Fruit fly (Drosophila melanogaster): ENCODE data around the gene ttm2.

Gene ttm2

DNA sequence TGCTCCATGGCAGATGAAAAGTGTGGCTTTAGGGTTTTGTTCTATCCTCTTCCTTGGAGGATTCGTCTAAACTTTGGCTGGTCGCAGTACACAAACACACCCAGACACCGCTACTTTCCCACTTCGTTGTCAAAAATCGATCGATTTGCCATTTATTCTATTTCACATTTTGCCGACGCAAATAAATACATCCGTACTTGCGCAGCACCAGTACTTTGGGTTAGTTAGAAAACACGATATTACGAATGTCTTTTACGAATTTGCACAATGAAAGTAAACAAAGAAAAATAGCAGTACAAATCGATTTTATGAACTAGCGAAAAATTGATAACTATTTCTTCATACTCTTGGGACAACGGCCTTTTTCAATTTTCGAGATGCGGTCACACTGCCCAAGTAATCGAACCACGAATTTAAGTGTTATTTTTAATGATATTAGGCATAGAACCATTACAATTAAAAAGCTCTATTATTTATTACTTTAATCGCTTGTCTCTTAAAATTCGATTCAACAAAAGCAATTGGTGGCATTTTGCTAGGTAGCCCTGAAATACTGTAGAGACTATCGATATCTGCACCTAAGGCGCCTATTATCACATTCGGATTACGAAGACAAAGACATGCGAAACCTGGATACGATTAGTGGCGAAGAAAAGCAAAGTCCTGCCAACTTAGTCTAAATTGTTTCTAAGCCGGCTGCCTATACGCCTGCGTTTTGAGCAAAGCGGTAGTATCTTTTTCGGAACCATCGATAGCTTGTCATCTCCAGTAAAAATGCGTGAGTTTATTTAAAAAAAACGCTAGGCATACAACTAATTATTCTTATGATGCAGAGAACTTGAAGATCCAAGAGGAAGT lies 17.1 kb upstream of the ttm2 start, which contains the start of the genes DIP2 and wac (continued):
- TF ChIP-seq luna (GFP tag; optimal IDR thresholded peaks at IDR 0.05) (peak; percentile 27), sim (GFP tag; IDR thresholded peaks at IDR 0.05) (no peak), gce (GFP tag; IDR thresholded peaks at IDR 0.05) (no peak), CG12744 (GFP tag; optimal IDR thresholded peaks at IDR 0.05) (peak; percentile 67), Adf1 (GFP tag; IDR thresholded peaks at IDR 0.05) (peak; percentile 36), CG17361 (GFP tag; IDR thresholded peaks at IDR 0.05) (peak; percentile 62; the same call in 2 of the 3 replicates), stc (GFP tag; IDR thresholded peaks at IDR 0.05) (peak; percentile 45), CG13775 (GFP tag; optimal IDR thresholded peaks at IDR 0.05) (peak; percentile 72), CG11398 (GFP tag; optimal IDR thresholded peaks at IDR 0.05) (peak; percentile 72), CG11247 (GFP tag; IDR thresholded peaks at IDR 0.05) (peak; percentile 80), br (optimal IDR thresholded peaks at IDR 0.05) (no peak), Ets97D (GFP tag; optimal IDR thresholded peaks at IDR 0.05) (peak; percentile 93), slbo (GFP tag; IDR thresholded peaks at IDR 0.05) (peak; percentile 89), ttk (GFP tag; IDR thresholded peaks at IDR 0.05) (peak; percentile 60), maf-S (GFP tag; optimal IDR thresholded peaks at IDR 0.05) (peak; percentile 64), stwl (tag; optimal IDR thresholded peaks at IDR 0.05) (peak; percentile 79), CG10543 (GFP tag; optimal IDR thresholded peaks at IDR 0.05) (peak; percentile 78), CG11093 (GFP tag; IDR thresholded peaks at IDR 0.05) (peak; percentile 57; the same call in 1 of the 3 replicates), CG18764 (GFP tag; optimal IDR thresholded peaks at IDR 0.05) (peak; percentile 74), trem (tag; optimal IDR thresholded peaks at IDR 0.05) (peak; percentile 100), CG7357 (GFP tag; IDR thresholded peaks at IDR 0.05) (no peak; the same call in 2 of the 3 replicates), CG15269 (tag; optimal IDR thresholded peaks at IDR 0.05) (no peak), nerfin-2 (GFP tag; IDR thresholded peaks at IDR 0.05; ENCODE audit: partially characterized antibody) (peak; percentile 58), zf30C (GFP tag; optimal IDR thresholded peaks at IDR 0.05) (no peak), phol (tag; optimal IDR thresholded peaks at IDR 0.05) (peak; percentile 68), CG32532 (GFP tag; IDR thresholded peaks at IDR 0.05) (peak; percentile 85), Blimp-1 (GFP tag; optimal IDR thresholded peaks at IDR 0.05) (no peak), CG15011 (GFP tag; optimal IDR thresholded peaks at IDR 0.05) (no peak), tin (GFP tag; optimal IDR thresholded peaks at IDR 0.05) (peak; percentile 86), pum (GFP tag; optimal IDR thresholded peaks at IDR 0.05) (peak; percentile 86), ara (GFP tag; IDR thresholded peaks at IDR 0.05) (peak; percentile 56; the same call in 1 of the 2 replicates), Six4 (GFP tag; optimal IDR thresholded peaks at IDR 0.05) (peak; percentile 73), CG16813 (GFP tag; IDR thresholded peaks at IDR 0.05; ENCODE audit: partially characterized antibody) (peak; percentile 88), CG11504 (tag; optimal IDR thresholded peaks at IDR 0.05) (no peak), CG5245 (GFP tag; optimal IDR thresholded peaks at IDR 0.05) (peak; percentile 73), CG1832 (GFP tag; optimal IDR thresholded peaks at IDR 0.05) (no peak), z (GFP tag; IDR thresholded peaks at IDR 0.05) (no peak), CG6813 (GFP tag; optimal IDR thresholded peaks at IDR 0.05) (no peak), CG4404 (GFP tag; IDR thresholded peaks at IDR 0.05) (peak; percentile 49), Xbp1 (GFP tag; optimal IDR thresholded peaks at IDR 0.05) (peak; percentile 88), Atf6 (GFP tag; IDR thresholded peaks at IDR 0.05) (no peak), sens-2 (GFP tag; IDR thresholded peaks at IDR 0.05) (peak; percentile 45; the same call in 1 of the 2 replicates), tx (GFP tag; optimal IDR thresholded peaks at IDR 0.05) (peak; percentile 84), Oli (tag; optimal IDR thresholded peaks at IDR 0.05) (no peak), Lpt (GFP tag; optimal IDR thresholded peaks at IDR 0.05) (no peak), CG11696 (GFP tag; IDR thresholded peaks at IDR 0.05) (0 out of 2 replicates have a peak, but pooled peaks have one; percentile 42), CG17802 (tag; optimal IDR thresholded peaks at IDR 0.05) (peak; percentile 29), schlank (tag; optimal IDR thresholded peaks at IDR 0.05) (peak; percentile 53), vnd (GFP tag; IDR thresholded peaks at IDR 0.05; ENCODE audit: partially characterized antibody) (peak; percentile 84)
